Fruit fly (Drosophila melanogaster): ENCODE data around the gene CG3119.
A peak's percentile ranks its signal among the peaks of the same experiment; 100 is the strongest.

CG3119 gene

DNA sequence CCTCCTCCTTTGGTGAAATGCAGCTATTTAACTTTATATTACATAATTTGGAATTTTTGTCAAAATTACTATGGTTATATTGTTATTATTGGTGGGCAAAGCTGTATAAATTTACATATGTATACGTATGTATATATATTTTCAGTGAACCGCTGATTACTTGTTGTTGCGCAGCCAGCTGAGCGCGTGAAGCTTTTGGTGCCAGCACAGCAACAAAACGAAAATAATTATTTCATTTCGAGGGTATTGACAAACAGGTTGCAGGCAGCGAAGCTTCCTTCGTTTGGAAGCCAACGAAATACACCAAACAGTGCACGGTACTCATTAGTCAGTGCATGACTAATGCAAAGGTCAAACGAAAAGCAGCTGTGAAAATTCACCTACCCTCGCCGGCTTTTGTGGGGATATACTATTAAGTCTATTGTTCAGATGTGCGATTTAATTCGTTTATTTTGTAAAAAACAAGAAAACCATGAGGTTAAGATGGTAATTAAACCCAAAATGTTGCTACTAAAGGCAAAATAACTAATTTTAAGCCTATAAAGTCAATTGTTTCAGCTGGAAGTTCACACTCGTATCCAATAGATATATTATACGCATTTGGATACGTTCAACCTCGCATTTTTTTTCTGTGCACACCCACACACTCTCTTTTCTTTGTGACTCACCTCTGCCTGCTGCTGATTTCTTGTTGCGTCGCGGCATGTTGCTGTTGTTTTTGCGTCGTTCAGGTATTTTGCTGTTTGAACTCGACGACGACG lies 35.5 kb upstream of the CG3119 start (continued):
- TF ChIP-seq spab (GFP tag; optimal IDR thresholded peaks at IDR 0.05) (peak; percentile 37), CG34406 (GFP tag; optimal IDR thresholded peaks at IDR 0.05) (peak; percentile 55), CG16779 (tag; optimal IDR thresholded peaks at IDR 0.05) (no peak), Gug (GFP tag; IDR thresholded peaks at IDR 0.05) (0 out of 2 replicates have a peak, but pooled peaks have one; percentile 22), achi (GFP tag; optimal IDR thresholded peaks at IDR 0.05) (peak; percentile 42), CG6792 (GFP tag; optimal IDR thresholded peaks at IDR 0.05) (peak; percentile 44), CG10631 (GFP tag; optimal IDR thresholded peaks at IDR 0.05) (peak; percentile 41), CG8319 (GFP tag; optimal IDR thresholded peaks at IDR 0.05) (no peak), fd85E (GFP tag; optimal IDR thresholded peaks at IDR 0.05) (no peak), acj6 (GFP tag; optimal IDR thresholded peaks at IDR 0.05) (peak; percentile 41), CG6276 (GFP tag; optimal IDR thresholded peaks at IDR 0.05) (peak; percentile 12), Sox14 (GFP tag; optimal IDR thresholded peaks at IDR 0.05) (peak; percentile 80), Sox102F (GFP tag; optimal IDR thresholded peaks at IDR 0.05) (peak; percentile 39), CG15336 (GFP tag; IDR thresholded peaks at IDR 0.05) (peak; percentile 55), eg (GFP tag; IDR thresholded peaks at IDR 0.05) (peak; percentile 32; the same call in 1 of the 3 replicates), CG11762 (GFP tag; optimal IDR thresholded peaks at IDR 0.05; ENCODE audit: insufficient read depth) (peak; percentile 37), svp (GFP tag) (peak; percentile 84), ss (GFP tag; optimal IDR thresholded peaks at IDR 0.05) (peak in 1 of 2 experiments; percentile 34), CG9139 (GFP tag; optimal IDR thresholded peaks at IDR 0.05) (no peak), salr (GFP tag; optimal IDR thresholded peaks at IDR 0.05) (peak in 1 of 2 experiments; percentile 31), CG8119 (GFP tag; IDR thresholded peaks at IDR 0.05) (peak; percentile 70; the same call in 2 of the 3 replicates), CG32006 (GFP tag; optimal IDR thresholded peaks at IDR 0.05) (peak; percentile 44), CG7368 (GFP tag; optimal IDR thresholded peaks at IDR 0.05) (peak; percentile 33), dac (GFP tag; optimal IDR thresholded peaks at IDR 0.05) (peak; percentile 8), dsx (GFP tag; optimal IDR thresholded peaks at IDR 0.05; ENCODE audit: poor library complexity, severe bottlenecking) (no peak), Hr39 (GFP tag; optimal IDR thresholded peaks at IDR 0.05) (peak; percentile 50), CG6808 (GFP tag; optimal IDR thresholded peaks at IDR 0.05) (peak; percentile 49), Eip78C (GFP tag) (peak; percentile 89)

DNA sequence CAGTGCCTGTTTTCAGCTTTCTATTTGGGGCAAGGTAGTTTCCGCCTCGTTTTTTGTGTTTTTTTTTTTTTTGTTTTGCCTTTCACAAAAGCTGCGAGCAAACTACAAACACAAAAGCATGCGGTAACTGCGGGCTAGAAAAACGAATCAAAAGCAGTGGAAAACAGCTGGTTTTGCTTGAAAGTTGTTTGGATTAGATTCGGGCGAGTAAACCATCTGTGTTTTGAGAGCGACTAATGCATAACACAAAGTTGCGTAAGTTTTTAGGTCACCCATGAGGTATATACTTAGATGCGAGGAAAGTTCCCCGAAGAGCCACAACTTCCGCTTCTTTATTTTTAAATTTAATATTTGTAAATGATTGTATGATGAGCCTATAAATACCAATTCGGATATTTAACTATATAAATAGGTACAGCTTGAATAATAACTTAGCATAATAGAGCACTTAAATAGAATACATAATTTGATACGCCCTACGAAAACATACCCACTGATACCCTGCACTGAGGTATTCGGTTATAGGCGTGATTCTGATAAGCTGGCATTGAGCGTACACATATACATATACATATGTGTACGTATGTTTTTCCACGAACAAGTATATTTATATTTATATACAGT lies 34.8 kb upstream of the CG3119 start:
- no peak for TF ChIP-seq net (GFP tag; optimal IDR thresholded peaks at IDR 0.05)
- TF ChIP-seq fkh (GFP tag; optimal IDR thresholded peaks at IDR 0.05) = peak; percentile 36
- TF ChIP-seq Ets21C (GFP tag; optimal IDR thresholded peaks at IDR 0.05) = no peak
- TF ChIP-seq CG4318 (GFP tag; optimal IDR thresholded peaks at IDR 0.05) = no peak
- TF ChIP-seq Hr4 (GFP tag; optimal IDR thresholded peaks at IDR 0.05) = no peak
- no peak for TF ChIP-seq CG7368 (GFP tag; optimal IDR thresholded peaks at IDR 0.05)
- no peak for TF ChIP-seq CG10631 (GFP tag; optimal IDR thresholded peaks at IDR 0.05)
- no peak for TF ChIP-seq Lpt (GFP tag; optimal IDR thresholded peaks at IDR 0.05)
- TF ChIP-seq eg (GFP tag; IDR thresholded peaks at IDR 0.05) = peak; percentile 4; the same call in 1 of the 3 replicates
- TF ChIP-seq CG15336 (GFP tag; IDR thresholded peaks at IDR 0.05) = no peak
- TF ChIP-seq CG8632 (GFP tag; optimal IDR thresholded peaks at IDR 0.05) = no peak
- no peak for TF ChIP-seq CG34406 (GFP tag; optimal IDR thresholded peaks at IDR 0.05)
- TF ChIP-seq dac (GFP tag; optimal IDR thresholded peaks at IDR 0.05) = no peak
- peak; percentile 27 for TF ChIP-seq svp (GFP tag)
- no peak for TF ChIP-seq Gug (GFP tag; IDR thresholded peaks at IDR 0.05)
- peak; percentile 19 for TF ChIP-seq CG6276 (GFP tag; optimal IDR thresholded peaks at IDR 0.05)
- TF ChIP-seq CG8119 (GFP tag; IDR thresholded peaks at IDR 0.05) = peak; percentile 33; the same call in 1 of the 3 replicates
- TF ChIP-seq pdm3 (GFP tag; optimal IDR thresholded peaks at IDR 0.05) = no peak
- no peak for TF ChIP-seq CG11762 (GFP tag; optimal IDR thresholded peaks at IDR 0.05; ENCODE audit: insufficient read depth)
- no peak for TF ChIP-seq Eip78C (GFP tag)
- TF ChIP-seq Ets96B (tag; optimal IDR thresholded peaks at IDR 0.05) = no peak
- no peak for TF ChIP-seq dsx (GFP tag; optimal IDR thresholded peaks at IDR 0.05; ENCODE audit: poor library complexity, severe bottlenecking)

Data from whole organism, prepupa.